Worm (Caenorhabditis elegans) whole organism, early embryonic: Measurements from ENCODE around the gene F53F8.4.

Experiments used
- B0310.2 ChIP-seq: sonication (generic microtip); optimal IDR thresholded peaks from 2 replicates; lab custom pipeline; 2016; ENCODE audit warnings: mild to moderate bottlenecking, missing genetic modification characterization, missing compliant biosample characterization
- F13C5.2 ChIP-seq: sonication (generic microtip); optimal IDR thresholded peaks from 2 replicates; lab custom pipeline; 2017; ENCODE audit warnings: mild to moderate bottlenecking, missing genetic modification characterization, inconsistent platforms, missing compliant biosample characterization
- aly-1 ChIP-seq: sonication (generic microtip); optimal IDR thresholded peaks from 2 replicates; lab custom pipeline; 2016; ENCODE audit warnings: missing genetic modification characterization, missing compliant biosample characterization
- ama-1 ChIP-seq: fragments of 150-350 bp; optimal IDR thresholded peaks from 2 replicates; lab custom pipeline; 2014
- ceh-13 ChIP-seq: fragments of 200-800 bp; sonication (Bioruptor generic); optimal IDR thresholded peaks from 2 replicates; lab custom pipeline; 2018; ENCODE audit warnings: mild to moderate bottlenecking, missing genetic modification characterization, missing compliant biosample characterization
- ceh-36 ChIP-seq: sonication (generic microtip); optimal IDR thresholded peaks from 2 replicates; lab custom pipeline; 2016; ENCODE audit warnings: missing genetic modification characterization, inconsistent platforms, missing compliant biosample characterization
- ets-7 ChIP-seq: sonication (generic microtip); optimal IDR thresholded peaks from 2 replicates; lab custom pipeline; 2016; ENCODE audit warnings: missing genotype, missing genetic modification characterization, missing compliant biosample characterization
- flt-1 ChIP-seq: fragments of 200-800 bp; sonication (Bioruptor generic); IDR thresholded peaks from 2 replicates; pipeline ENCODE4 v1.3.6; 2022; ENCODE audit warnings: missing genetic modification characterization, missing compliant biosample characterization
- hmbx-1 ChIP-seq: sonication (generic microtip); optimal IDR thresholded peaks from 2 replicates; lab custom pipeline; 2016; ENCODE audit warnings: mild to moderate bottlenecking, missing genetic modification characterization, missing compliant biosample characterization
- hmg-4 ChIP-seq: fragments of 200-800 bp; sonication (Bioruptor generic); optimal IDR thresholded peaks from 2 replicates; lab custom pipeline; 2018; ENCODE audit warnings: mild to moderate bottlenecking, missing genetic modification characterization, missing compliant biosample characterization
- hnd-1 ChIP-seq: sonication (generic microtip); optimal IDR thresholded peaks from 2 replicates; lab custom pipeline; 2016; ENCODE audit warnings: missing genetic modification characterization, missing compliant biosample characterization
- pes-1 ChIP-seq: fragments of 200-800 bp; sonication (Bioruptor generic); IDR thresholded peaks from 2 replicates; pipeline ENCODE4 v1.3.6; 2022; ENCODE audit warnings: missing genetic modification reagents, missing genetic modification characterization, missing compliant biosample characterization
- scrt-1 ChIP-seq: fragments of 200-800 bp; sonication (Bioruptor generic); IDR thresholded peaks from 2 replicates; pipeline ENCODE4 v1.3.6; 2022; ENCODE audit warnings: missing genetic modification characterization, missing compliant biosample characterization
- sea-1 ChIP-seq: fragments of 200-800 bp; sonication (Bioruptor generic); conservative IDR thresholded peaks from 2 replicates; pipeline ENCODE4 v1.3.6; 2022; ENCODE audit warnings: missing genetic modification characterization, missing compliant biosample characterization
- tbx-11 ChIP-seq: fragments of 200-800 bp; sonication (Bioruptor generic); IDR thresholded peaks from 2 replicates; pipeline ENCODE4 v1.3.6; 2022; ENCODE audit warnings: missing genetic modification characterization, missing compliant biosample characterization
- tbx-37 ChIP-seq: fragments of 200-800 bp; sonication (Bioruptor generic); conservative IDR thresholded peaks from 2 replicates; pipeline ENCODE4 v1.3.6; 2022; ENCODE audit warnings: missing genetic modification reagents, missing genetic modification characterization, missing compliant biosample characterization
- tra-4 ChIP-seq: sonication (generic microtip); optimal IDR thresholded peaks from 2 replicates; lab custom pipeline; 2017; ENCODE audit warnings: missing genetic modification characterization, missing compliant biosample characterization

The F53F8.4 gene

ce11 chrV:20721934-20722333 lies 30.4 kb upstream of the F53F8.4 start, which contains the start of gene Y44A6C.2:
Gene Y44A6C.2 (plus strand): TSS chrV:20722234.
- TF ChIP-seq ets-7 (tag; lab: Kevin White, UChicago) (no peak), hmbx-1 (tag; lab: Kevin White, UChicago) (no peak), tra-4 (tag; lab: Kevin White, UChicago) (no peak), ama-1 (no peak), tbx-37 (no peak), flt-1 (no peak), F13C5.2 (tag; lab: Kevin White, UChicago) (no peak), aly-1 (no peak), tbx-11 (no peak)

ce11 chrV:20716830-20717441 lies 25.5 kb upstream of the F53F8.4 start:
- TF ChIP-seq hmbx-1 (tag; lab: Kevin White, UChicago) (no peak), scrt-1 (GFP tag; lab: Robert Waterston, UW) (no peak), F13C5.2 (tag; lab: Kevin White, UChicago) (no peak), tra-4 (tag; lab: Kevin White, UChicago) (no peak), ceh-36 (tag; lab: Kevin White, UChicago) (no peak), B0310.2 (tag; lab: Kevin White, UChicago) (no peak), tbx-37 (no peak), ama-1 (no peak), hmg-4 (GFP tag; lab: Kevin White, UChicago) (no peak), ets-7 (tag; lab: Kevin White, UChicago) (no peak), pes-1 (no peak)

DNA sequence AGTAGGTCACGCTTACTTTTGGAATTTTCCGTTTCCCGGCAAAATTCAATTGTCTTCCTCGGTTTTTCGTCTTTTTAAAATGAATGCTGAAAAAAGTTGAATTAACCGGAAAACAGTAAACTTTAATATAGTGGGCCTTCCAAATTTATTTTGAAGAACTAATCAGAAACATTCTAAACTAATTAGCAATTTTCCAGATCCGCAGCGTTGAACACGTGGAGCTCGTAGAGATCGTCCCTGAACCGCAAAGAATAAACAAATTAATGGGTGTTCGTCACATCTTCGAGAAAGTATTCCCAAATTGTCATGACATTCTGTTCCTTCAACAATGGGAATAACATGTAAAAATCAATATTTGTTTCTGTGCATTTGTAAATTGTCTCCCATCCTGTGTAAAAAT lies 24.8 kb upstream of the F53F8.4 start:
- TF ChIP-seq tbx-11 (no peak), F13C5.2 (tag; lab: Kevin White, UChicago) (no peak), pes-1 (no peak), ceh-13 (GFP tag; lab: Kevin White, UChicago) (no peak), sea-1 (GFP tag; lab: Robert Waterston, UW) (no peak), tbx-37 (no peak), flt-1 (no peak), ama-1 (no peak), ets-7 (tag; lab: Kevin White, UChicago) (no peak), ceh-36 (tag; lab: Kevin White, UChicago) (no peak), B0310.2 (tag; lab: Kevin White, UChicago) (no peak), hmg-4 (GFP tag; lab: Kevin White, UChicago) (no peak)

DNA sequence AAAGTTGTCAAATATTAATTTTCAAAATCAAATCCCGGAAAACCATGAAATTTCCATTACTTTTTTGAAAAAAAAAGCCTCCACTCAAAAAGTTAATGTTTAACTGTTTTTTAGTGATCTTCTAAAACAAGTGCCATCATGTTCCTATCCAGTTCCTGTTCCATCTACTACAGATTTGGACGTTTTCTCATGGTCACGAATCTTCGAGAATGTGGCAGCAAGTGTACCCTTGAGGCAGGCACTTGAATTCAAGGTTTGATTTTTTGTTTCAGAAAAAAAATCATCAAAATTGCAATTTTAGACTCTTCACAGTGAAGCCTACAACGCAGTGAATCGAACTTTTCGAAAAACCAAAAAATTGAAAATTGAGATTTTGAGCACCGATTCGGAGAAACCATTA lies 23.0 kb upstream of the F53F8.4 start:
- TF ChIP-seq scrt-1 (GFP tag; lab: Robert Waterston, UW): no peak
- no peak for TF ChIP-seq B0310.2 (tag; lab: Kevin White, UChicago)
- no peak for TF ChIP-seq tra-4 (tag; lab: Kevin White, UChicago)
- no peak for TF ChIP-seq flt-1
- no peak for TF ChIP-seq pes-1
- no peak for TF ChIP-seq ama-1
- TF ChIP-seq ceh-36 (tag; lab: Kevin White, UChicago): no peak
- no peak for TF ChIP-seq tbx-11
- TF ChIP-seq hmbx-1 (tag; lab: Kevin White, UChicago): no peak
- no peak for TF ChIP-seq ets-7 (tag; lab: Kevin White, UChicago)

ce11 chrV:20713620-20714019 lies 22.1 kb upstream of the F53F8.4 start, which contains the start of gene Y44A6C.1:
Gene Y44A6C.1 (plus strand): TSS chrV:20713920.
- no peak for TF ChIP-seq flt-1
- TF ChIP-seq tra-4 (tag; lab: Kevin White, UChicago): no peak
- TF ChIP-seq tbx-37: no peak
- TF ChIP-seq tbx-11: no peak
- no peak for TF ChIP-seq ama-1
- TF ChIP-seq ceh-36 (tag; lab: Kevin White, UChicago): no peak
- no peak for TF ChIP-seq scrt-1 (GFP tag; lab: Robert Waterston, UW)
- no peak for TF ChIP-seq ets-7 (tag; lab: Kevin White, UChicago)
- no peak for TF ChIP-seq F13C5.2 (tag; lab: Kevin White, UChicago)
- no peak for TF ChIP-seq sea-1 (GFP tag; lab: Robert Waterston, UW)
- no peak for TF ChIP-seq B0310.2 (tag; lab: Kevin White, UChicago)

DNA sequence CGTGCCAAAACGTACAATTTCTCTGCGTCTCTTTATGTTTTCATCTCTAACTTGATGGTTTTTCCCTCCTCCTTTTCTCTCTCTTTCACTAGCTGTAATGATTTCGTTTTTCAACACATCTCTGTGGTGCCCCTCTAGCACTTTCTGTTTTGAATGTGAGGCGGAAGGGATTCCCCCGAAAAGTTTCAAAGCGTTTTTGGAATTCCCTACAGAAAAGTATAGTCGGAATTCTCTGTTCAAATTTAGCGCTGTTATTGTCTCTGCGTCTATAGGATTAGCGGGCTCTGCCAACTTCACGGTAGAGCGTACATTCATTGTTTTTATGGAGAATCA lies 21.5 kb upstream of the F53F8.4 start:
- TF ChIP-seq pes-1 (no peak), scrt-1 (GFP tag; lab: Robert Waterston, UW) (no peak), tbx-11 (no peak), tbx-37 (no peak), hmbx-1 (tag; lab: Kevin White, UChicago) (no peak), sea-1 (GFP tag; lab: Robert Waterston, UW) (no peak), B0310.2 (tag; lab: Kevin White, UChicago) (no peak), ama-1 (no peak), ets-7 (tag; lab: Kevin White, UChicago) (no peak), ceh-36 (tag; lab: Kevin White, UChicago) (no peak), hmg-4 (GFP tag; lab: Kevin White, UChicago) (no peak), flt-1 (no peak), ceh-13 (GFP tag; lab: Kevin White, UChicago) (no peak), tra-4 (tag; lab: Kevin White, UChicago) (no peak), hnd-1 (no peak), aly-1 (no peak), F13C5.2 (tag; lab: Kevin White, UChicago) (no peak)

- TF ChIP-seq F13C5.2 (tag; lab: Kevin White, UChicago): no peak
- TF ChIP-seq ets-7 (tag; lab: Kevin White, UChicago): no peak
- TF ChIP-seq hnd-1: no peak
- TF ChIP-seq hmg-4 (GFP tag; lab: Kevin White, UChicago): no peak
- TF ChIP-seq sea-1 (GFP tag; lab: Robert Waterston, UW): no peak
- TF ChIP-seq ceh-13 (GFP tag; lab: Kevin White, UChicago): no peak
- no peak for TF ChIP-seq scrt-1 (GFP tag; lab: Robert Waterston, UW)
- no peak for TF ChIP-seq aly-1
- TF ChIP-seq ama-1: no peak
- no peak for TF ChIP-seq hmbx-1 (tag; lab: Kevin White, UChicago)
- no peak for TF ChIP-seq pes-1
- TF ChIP-seq ceh-36 (tag; lab: Kevin White, UChicago): no peak
- no peak for TF ChIP-seq tra-4 (tag; lab: Kevin White, UChicago)
- no peak for TF ChIP-seq flt-1
- TF ChIP-seq B0310.2 (tag; lab: Kevin White, UChicago): no peak
- no peak for TF ChIP-seq tbx-37
- no peak for TF ChIP-seq tbx-11
Observed at ce11 chrV:20712318-20712993, 21.0 kb upstream of the F53F8.4 start.
